Fruit fly (Drosophila melanogaster) whole organism, pupa: ENCODE data around the gene CG12535.

ENCODE experiments used
- CG10348 ChIP-seq: fragments of 200-800 bp; sonication (Bioruptor generic); IDR thresholded peaks from 2 replicates; pipeline ENCODE4 v1.3.6; 2022; ENCODE audit warnings: missing biosample characterization, missing genetic modification characterization
- CG12605 ChIP-seq: fragments of 200-800 bp; sonication (Bioruptor generic); IDR thresholded peaks from 2 replicates; pipeline ENCODE4 v1.3.6; 2022; ENCODE audit warnings: missing biosample characterization, missing genetic modification characterization
- CG13204 ChIP-seq: fragments of 200-800 bp; sonication (Bioruptor generic); optimal IDR thresholded peaks from 2 replicates; lab custom pipeline; 2018; ENCODE audit warnings: missing biosample characterization, mild to moderate bottlenecking, missing genetic modification characterization, moderate library complexity
- CG14655 ChIP-seq: fragments of 200-800 bp; sonication (Bioruptor generic); optimal IDR thresholded peaks from 3 replicates; lab custom pipeline; 2017; ENCODE audit warnings: mild to moderate bottlenecking, missing biosample characterization, missing genetic modification reagents, missing genetic modification characterization
- CG17806 ChIP-seq: fragments of 200-800 bp; sonication (Bioruptor generic); optimal IDR thresholded peaks from 2 replicates; lab custom pipeline; 2018; ENCODE audit warnings: missing biosample characterization, mild to moderate bottlenecking, missing genetic modification characterization, moderate library complexity
- CG32121 ChIP-seq: fragments of 200-800 bp; sonication (Bioruptor generic); IDR thresholded peaks from 2 replicates; pipeline ENCODE4 v1.3.6; 2022; ENCODE audit warnings: missing biosample characterization, missing genetic modification characterization
- CG34367 ChIP-seq: fragments of 200-800 bp; sonication (Bioruptor generic); optimal IDR thresholded peaks from 2 replicates; lab custom pipeline; 2018; ENCODE audit warnings: missing biosample characterization, mild to moderate bottlenecking, missing genetic modification characterization
- CG8301 ChIP-seq: fragments of 200-800 bp; sonication (Bioruptor generic); optimal IDR thresholded peaks from 2 replicates; lab custom pipeline; 2018; ENCODE audit warnings: missing biosample characterization, mild to moderate bottlenecking, missing genetic modification characterization
- CG9948 ChIP-seq: fragments of 200-800 bp; sonication (Bioruptor generic); optimal IDR thresholded peaks from 2 replicates; lab custom pipeline; 2018; ENCODE audit warnings: missing biosample characterization, mild to moderate bottlenecking, missing genetic modification characterization, moderate library complexity
- D1 ChIP-seq: fragments of 200-800 bp; sonication (Bioruptor generic); optimal IDR thresholded peaks from 2 replicates; lab custom pipeline; 2018; ENCODE audit warnings: missing biosample characterization, mild to moderate bottlenecking, missing genetic modification characterization, moderate library complexity
- EcR ChIP-seq: fragments of 200-800 bp; sonication (Bioruptor generic); optimal IDR thresholded peaks from 3 replicates; lab custom pipeline; 2019; ENCODE audit warnings: missing biosample characterization, missing genetic modification characterization, mild to moderate bottlenecking, moderate library complexity, missing genetic modification reagents
- Pif1A ChIP-seq: fragments of 200-800 bp; sonication (Bioruptor generic); optimal IDR thresholded peaks from 3 replicates; lab custom pipeline; 2016; ENCODE audit warnings: missing biosample characterization, missing genetic modification characterization
- Pif1B ChIP-seq: fragments of 200-800 bp; sonication (Bioruptor generic); optimal IDR thresholded peaks from 3 replicates; lab custom pipeline; 2016; ENCODE audit warnings: missing biosample characterization, missing genetic modification characterization
- gl ChIP-seq: fragments of 200-800 bp; sonication (Bioruptor generic); optimal IDR thresholded peaks from 2 replicates; lab custom pipeline; 2018; ENCODE audit warnings: missing biosample characterization, mild to moderate bottlenecking, missing genetic modification characterization

- peak; percentile 16 for TF ChIP-seq CG9948 (tag; lab: Kevin White, UChicago)
- TF ChIP-seq CG10348 (GFP tag; lab: Robert Waterston, UW) = no peak
- TF ChIP-seq EcR (GFP tag; lab: Kevin White, UChicago) = no peak
- no peak for TF ChIP-seq CG12605 (GFP tag; lab: Robert Waterston, UW)
- no peak for TF ChIP-seq gl (tag; lab: Kevin White, UChicago)
- TF ChIP-seq CG13204 (GFP tag; lab: Kevin White, UChicago) = no peak
- no peak for TF ChIP-seq CG34367 (tag; lab: Kevin White, UChicago)
- peak; percentile 20 for TF ChIP-seq CG8301 (tag; lab: Kevin White, UChicago)
- peak; percentile 31 for TF ChIP-seq CG17806 (tag; lab: Kevin White, UChicago)
- no peak for TF ChIP-seq Pif1B (GFP tag; lab: Kevin White, UChicago)
- no peak for TF ChIP-seq CG32121 (GFP tag; lab: Robert Waterston, UW)
- peak; percentile 21 for TF ChIP-seq D1 (tag; lab: Kevin White, UChicago)
- TF ChIP-seq Pif1A = peak; percentile 34
- TF ChIP-seq CG14655 = peak; percentile 64
Measured at dm6 chrX:3414003-3414767, 34.6 kb downstream of the CG12535 start.
